Fruit fly (Drosophila melanogaster): ENCODE results near the gene Ncoa6.
A peak's percentile ranks its signal among the peaks of the same experiment; 100 is the strongest.

Gene Ncoa6

DNA sequence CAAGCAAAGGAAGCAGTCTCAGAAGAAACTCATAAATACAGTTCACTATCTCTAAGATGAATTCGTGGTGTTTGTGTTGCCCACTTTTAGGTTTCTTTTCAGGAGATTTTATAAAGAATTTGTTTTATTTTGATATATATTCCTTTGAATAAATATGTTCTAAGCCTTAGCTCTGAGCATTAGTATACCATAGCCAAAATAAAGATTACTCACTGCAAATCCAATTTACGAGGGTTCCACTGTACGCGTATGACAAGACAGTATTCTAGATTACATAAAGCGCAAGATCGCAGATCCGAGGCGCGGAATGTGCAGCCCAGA is 33.9 kb downstream of the Ncoa6 start (continued):
- TF ChIP-seq Smox (GFP tag; optimal IDR thresholded peaks at IDR 0.05) (peak; percentile 94), Lpt (GFP tag; optimal IDR thresholded peaks at IDR 0.05) (peak; percentile 33), achi (GFP tag; optimal IDR thresholded peaks at IDR 0.05) (peak; percentile 92), OdsH (GFP tag; optimal IDR thresholded peaks at IDR 0.05) (peak; percentile 93), Eip78C (GFP tag) (peak; percentile 99), pdm3 (GFP tag; optimal IDR thresholded peaks at IDR 0.05) (peak; percentile 94), CG3032 (tag; optimal IDR thresholded peaks at IDR 0.05) (peak; percentile 98), CG3919 (GFP tag; optimal IDR thresholded peaks at IDR 0.05) (peak; percentile 91), Ets96B (tag; optimal IDR thresholded peaks at IDR 0.05) (peak; percentile 98), CG16779 (tag; optimal IDR thresholded peaks at IDR 0.05) (peak; percentile 86), CG6163 (GFP tag; IDR thresholded peaks at IDR 0.05) (peak; percentile 91), CG8319 (GFP tag; optimal IDR thresholded peaks at IDR 0.05) (peak; percentile 93), CG6808 (GFP tag; optimal IDR thresholded peaks at IDR 0.05) (peak; percentile 92), CG34406 (GFP tag; optimal IDR thresholded peaks at IDR 0.05) (peak; percentile 92)

DNA sequence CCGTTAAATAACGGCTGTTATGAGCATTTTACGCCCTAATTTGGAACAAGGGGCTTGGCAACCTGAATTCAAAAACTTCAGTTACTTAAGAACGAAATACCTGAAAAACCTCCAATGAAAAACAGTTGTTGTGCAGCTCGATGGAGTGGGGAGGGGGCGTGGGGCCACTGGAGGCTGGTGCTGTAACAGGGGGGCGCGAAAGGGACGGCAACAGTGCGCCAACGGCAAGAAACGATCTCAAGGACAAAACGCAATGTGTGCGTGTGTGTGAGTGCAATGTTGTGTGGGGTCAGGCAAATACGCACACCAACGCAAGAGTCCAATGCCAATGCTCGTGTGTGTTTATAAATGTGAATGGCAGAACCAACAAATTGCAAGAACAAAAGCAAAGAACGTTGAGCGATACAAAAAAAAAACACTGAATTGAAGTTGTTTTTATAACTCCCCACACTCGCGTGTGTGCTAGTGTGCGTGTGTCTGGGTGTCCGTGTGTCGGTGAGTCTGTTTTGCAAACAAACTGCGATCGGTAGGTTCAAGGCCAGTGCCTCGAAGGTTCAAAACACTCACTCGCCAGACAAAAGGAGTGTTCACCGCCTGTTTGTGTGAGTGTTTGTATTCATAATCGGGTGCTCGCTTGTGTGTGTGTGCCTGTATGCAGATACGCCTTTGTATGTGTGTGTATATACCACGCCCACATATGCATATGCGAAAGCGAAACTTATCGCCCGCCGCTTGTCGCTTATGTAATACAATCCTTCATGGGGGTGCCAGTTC is 34.4 kb downstream of the Ncoa6 start:
- TF ChIP-seq CG10669 (GFP tag; optimal IDR thresholded peaks at IDR 0.05) (peak; percentile 8), vri (GFP tag; optimal IDR thresholded peaks at IDR 0.05) (no peak), CG8632 (GFP tag; optimal IDR thresholded peaks at IDR 0.05) (no peak), Eip78C (GFP tag) (no peak), CG9139 (GFP tag; optimal IDR thresholded peaks at IDR 0.05) (no peak), cyc (GFP tag; optimal IDR thresholded peaks at IDR 0.05) (no peak), ss (GFP tag; optimal IDR thresholded peaks at IDR 0.05) (peak; percentile 30 to 33), CG10631 (GFP tag; optimal IDR thresholded peaks at IDR 0.05) (no peak), Blimp-1 (GFP tag; optimal IDR thresholded peaks at IDR 0.05) (no peak), fd59A (GFP tag; optimal IDR thresholded peaks at IDR 0.05) (no peak), pdm3 (GFP tag; optimal IDR thresholded peaks at IDR 0.05) (no peak), Ets96B (tag; optimal IDR thresholded peaks at IDR 0.05) (peak; percentile 21), Lpt (GFP tag; optimal IDR thresholded peaks at IDR 0.05) (peak; percentile 25), Ets21C (GFP tag; optimal IDR thresholded peaks at IDR 0.05) (no peak), CG6276 (GFP tag; optimal IDR thresholded peaks at IDR 0.05) (no peak), CG7368 (GFP tag; optimal IDR thresholded peaks at IDR 0.05) (no peak), CG6792 (GFP tag; optimal IDR thresholded peaks at IDR 0.05) (no peak), Smox (GFP tag; optimal IDR thresholded peaks at IDR 0.05) (no peak), svp (GFP tag) (no peak), CG32006 (GFP tag; optimal IDR thresholded peaks at IDR 0.05) (no peak), topi (GFP tag; optimal IDR thresholded peaks at IDR 0.05) (no peak), CG15336 (GFP tag; IDR thresholded peaks at IDR 0.05) (no peak), CG6854 (GFP tag; optimal IDR thresholded peaks at IDR 0.05) (no peak), Eip93F (GFP tag; optimal IDR thresholded peaks at IDR 0.05) (no peak), fkh (GFP tag; optimal IDR thresholded peaks at IDR 0.05) (no peak), spab (GFP tag; optimal IDR thresholded peaks at IDR 0.05) (no peak), Sox14 (GFP tag; optimal IDR thresholded peaks at IDR 0.05) (peak; percentile 40), dac (GFP tag; optimal IDR thresholded peaks at IDR 0.05) (no peak), Hr38 (GFP tag; optimal IDR thresholded peaks at IDR 0.05) (no peak), CG1621 (tag; optimal IDR thresholded peaks at IDR 0.05) (peak; percentile 34), eg (GFP tag; IDR thresholded peaks at IDR 0.05) (peak; percentile 5; the same call in 1 of the 3 replicates), fd85E (GFP tag; optimal IDR thresholded peaks at IDR 0.05) (no peak), CG31627 (GFP tag; optimal IDR thresholded peaks at IDR 0.05) (no peak), acj6 (GFP tag; optimal IDR thresholded peaks at IDR 0.05) (no peak), CG3919 (GFP tag; optimal IDR thresholded peaks at IDR 0.05) (no peak), CG11294 (GFP tag; IDR thresholded peaks at IDR 0.05) (no peak), net (GFP tag; optimal IDR thresholded peaks at IDR 0.05) (no peak), CG34406 (GFP tag; optimal IDR thresholded peaks at IDR 0.05) (no peak), Hr39 (GFP tag; optimal IDR thresholded peaks at IDR 0.05) (peak; percentile 68), Met (GFP tag; optimal IDR thresholded peaks at IDR 0.05) (no peak), Sox102F (GFP tag; optimal IDR thresholded peaks at IDR 0.05) (no peak), OdsH (GFP tag; optimal IDR thresholded peaks at IDR 0.05) (no peak), salr (GFP tag; optimal IDR thresholded peaks at IDR 0.05) (peak in 1 of 2 experiments; percentile 17)
